Worm (Caenorhabditis elegans) whole organism, young adult: ENCODE results near the gene bub-3.
A peak's percentile ranks its signal among the peaks of the same experiment; 100 is the strongest.

Experiments used
- B0019.2 ChIP-seq: fragments of 200-800 bp; sonication (Bioruptor generic); conservative IDR thresholded peaks from 2 replicates; pipeline ENCODE4 v1.3.6; 2022; ENCODE audit warnings: missing genetic modification reagents, missing genetic modification characterization, missing compliant biosample characterization
- D2030.7 ChIP-seq: fragments of 200-800 bp; sonication (Bioruptor generic); IDR thresholded peaks from 2 replicates; pipeline ENCODE4 v1.3.6; 2022; ENCODE audit warnings: missing genetic modification reagents, missing genetic modification characterization, missing compliant biosample characterization
- F22D6.2 ChIP-seq: sonication (generic microtip); optimal IDR thresholded peaks from 2 replicates; lab custom pipeline; 2016; ENCODE audit warnings: mild to moderate bottlenecking, missing genetic modification characterization, missing compliant biosample characterization
- F23B12.7 ChIP-seq: sonication (generic microtip); optimal IDR thresholded peaks from 2 replicates; lab custom pipeline; 2017; ENCODE audit warnings: missing genetic modification characterization, mild to moderate bottlenecking, missing compliant biosample characterization, antibody characterized with exemption, moderate library complexity; ENCODE audit not compliant: insufficient read depth
- F33H1.4 ChIP-seq: fragments of 200-800 bp; sonication (Bioruptor generic); IDR thresholded peaks from 2 replicates; pipeline ENCODE4 v1.3.6; 2022; ENCODE audit warnings: missing genetic modification reagents, missing genetic modification characterization, missing compliant biosample characterization
- F37B4.10 ChIP-seq: fragments of 200-800 bp; sonication (Bioruptor generic); IDR thresholded peaks from 2 replicates; pipeline ENCODE4 v1.3.6; 2022; ENCODE audit warnings: missing genetic modification characterization, missing compliant biosample characterization
- F39B2.1 ChIP-seq: fragments of 200-800 bp; sonication (Bioruptor generic); IDR thresholded peaks from 2 replicates; pipeline ENCODE4 v1.3.6; 2022; ENCODE audit warnings: missing genetic modification reagents, missing genetic modification characterization, missing compliant biosample characterization
- F52B5.7 ChIP-seq: sonication (generic microtip); optimal IDR thresholded peaks from 2 replicates; lab custom pipeline; 2016; ENCODE audit warnings: mild to moderate bottlenecking, missing genetic modification characterization, missing compliant biosample characterization
- F57A8.1 ChIP-seq: fragments of 200-800 bp; sonication (Bioruptor generic); optimal IDR thresholded peaks from 2 replicates; lab custom pipeline; 2018; ENCODE audit warnings: mild to moderate bottlenecking, missing genetic modification characterization, moderate library complexity, missing compliant biosample characterization
- T07F8.4 ChIP-seq: sonication (generic microtip); optimal IDR thresholded peaks from 2 replicates; lab custom pipeline; 2016; ENCODE audit warnings: mild to moderate bottlenecking, missing genetic modification characterization, moderate library complexity, missing compliant biosample characterization
- Y53F4B.3 ChIP-seq: fragments of 200-800 bp; sonication (Bioruptor generic); IDR thresholded peaks from 2 replicates; pipeline ENCODE4 v1.3.6; 2022; ENCODE audit warnings: missing genetic modification reagents, missing genetic modification characterization, missing compliant biosample characterization
- ZK185.1 ChIP-seq: sonication (generic microtip); optimal IDR thresholded peaks from 2 replicates; lab custom pipeline; 2016; ENCODE audit warnings: mild to moderate bottlenecking, missing genetic modification characterization, missing compliant biosample characterization; ENCODE audit not compliant: poor library complexity, severe bottlenecking
- ama-1 ChIP-seq, 3 experiments: fragments of 150-350 bp in 1 of 3; sonication (generic microtip) in 2 of 3; optimal IDR thresholded peaks; 2 replicates each; lab custom pipeline; 2014 to 2018; ENCODE audit warnings: missing biosample characterization in 2 of 3, missing genetic modification characterization in 2 of 3, missing genetic modification reagents in 2 of 3
- aptf-2 ChIP-seq: fragments of 200-800 bp; sonication (Bioruptor generic); conservative IDR thresholded peaks from 2 replicates; pipeline ENCODE4 v1.3.6; 2022; ENCODE audit warnings: missing genetic modification reagents, missing genetic modification characterization, missing compliant biosample characterization
- aptf-3 ChIP-seq: fragments of 200-800 bp; sonication (Bioruptor generic); IDR thresholded peaks from 2 replicates; pipeline ENCODE4 v1.3.6; 2022; ENCODE audit warnings: missing genetic modification characterization, missing compliant biosample characterization
- atf-7 ChIP-seq: sonication (generic microtip); optimal IDR thresholded peaks from 2 replicates; lab custom pipeline; 2017; ENCODE audit warnings: mild to moderate bottlenecking, missing genetic modification characterization, missing compliant biosample characterization
- attf-3 ChIP-seq: fragments of 200-800 bp; sonication (Bioruptor generic); conservative IDR thresholded peaks from 2 replicates; pipeline ENCODE4 v1.3.6; 2022; ENCODE audit warnings: missing genetic modification reagents, missing genetic modification characterization, missing compliant biosample characterization
- attf-5 ChIP-seq: fragments of 200-800 bp; sonication (Bioruptor generic); optimal IDR thresholded peaks from 2 replicates; lab custom pipeline; 2018; ENCODE audit warnings: mild to moderate bottlenecking, missing genetic modification characterization, missing compliant biosample characterization
- attf-6 ChIP-seq: fragments of 200-800 bp; sonication (Bioruptor generic); IDR thresholded peaks from 2 replicates; pipeline ENCODE4 v1.3.6; 2022; ENCODE audit warnings: missing genetic modification reagents, missing genetic modification characterization, missing compliant biosample characterization
- ccch-3 ChIP-seq: fragments of 200-800 bp; sonication (Bioruptor generic); optimal IDR thresholded peaks from 2 replicates; lab custom pipeline; 2018; ENCODE audit warnings: mild to moderate bottlenecking, missing genetic modification characterization, missing compliant biosample characterization
- cebp-2 ChIP-seq: fragments of 200-800 bp; sonication (Bioruptor generic); IDR thresholded peaks from 2 replicates; pipeline ENCODE4 v1.3.6; 2022; ENCODE audit warnings: missing genetic modification characterization, missing compliant biosample characterization
- ceh-100 ChIP-seq: fragments of 200-800 bp; sonication (Bioruptor generic); IDR thresholded peaks from 2 replicates; pipeline ENCODE4 v1.3.6; 2022; ENCODE audit warnings: missing genetic modification reagents, missing genetic modification characterization, missing compliant biosample characterization
- dox-1 ChIP-seq: fragments of 200-800 bp; sonication (Bioruptor generic); IDR thresholded peaks from 2 replicates; pipeline ENCODE4 v1.3.6; 2022; ENCODE audit warnings: missing genetic modification reagents, missing genetic modification characterization, missing compliant biosample characterization
- ets-4 ChIP-seq: fragments of 200-800 bp; sonication (Bioruptor generic); optimal IDR thresholded peaks from 2 replicates; lab custom pipeline; 2018; ENCODE audit warnings: mild to moderate bottlenecking, missing genetic modification characterization, missing compliant biosample characterization
- him-1 ChIP-seq: sonication (generic microtip); optimal IDR thresholded peaks from 2 replicates; lab custom pipeline; 2016; ENCODE audit warnings: missing genotype, missing genetic modification reagents, missing genetic modification characterization, missing compliant biosample characterization
- hlh-12 ChIP-seq: sonication (generic microtip); optimal IDR thresholded peaks from 2 replicates; lab custom pipeline; 2016; ENCODE audit warnings: missing genetic modification characterization, missing compliant biosample characterization
- hmg-20 ChIP-seq: fragments of 200-800 bp; sonication (Bioruptor generic); IDR thresholded peaks from 2 replicates; pipeline ENCODE4 v1.3.6; 2022; ENCODE audit warnings: missing genetic modification reagents, missing genetic modification characterization, missing compliant biosample characterization
- hsf-1 ChIP-seq: fragments of 200-800 bp; sonication (Bioruptor generic); IDR thresholded peaks from 2 replicates; pipeline ENCODE4 v1.3.6; 2022; ENCODE audit warnings: missing genetic modification reagents, missing genetic modification characterization, missing compliant biosample characterization
- lag-1 ChIP-seq: fragments of 200-800 bp; sonication (Bioruptor generic); IDR thresholded peaks from 2 replicates; pipeline ENCODE4 v1.3.6; 2022; ENCODE audit warnings: missing genetic modification reagents, missing genetic modification characterization, missing compliant biosample characterization
- lsl-1 ChIP-seq: fragments of 200-800 bp; sonication (Bioruptor generic); optimal IDR thresholded peaks from 2 replicates; lab custom pipeline; 2018; ENCODE audit warnings: mild to moderate bottlenecking, missing genetic modification characterization, moderate library complexity, missing compliant biosample characterization
- madf-6 ChIP-seq: fragments of 200-800 bp; sonication (Bioruptor generic); IDR thresholded peaks from 2 replicates; pipeline ENCODE4 v1.3.6; 2022; ENCODE audit warnings: missing genetic modification reagents, missing genetic modification characterization, missing compliant biosample characterization
- nfya-2 ChIP-seq: fragments of 200-800 bp; sonication (Bioruptor generic); IDR thresholded peaks from 2 replicates; pipeline ENCODE4 v1.3.6; 2022; ENCODE audit warnings: missing genetic modification reagents, missing genetic modification characterization, missing compliant biosample characterization
- nhr-179 ChIP-seq: sonication (generic microtip); optimal IDR thresholded peaks from 2 replicates; lab custom pipeline; 2016; ENCODE audit warnings: mild to moderate bottlenecking, missing genetic modification characterization, missing compliant biosample characterization
- nhr-27 ChIP-seq: fragments of 200-800 bp; sonication (Bioruptor generic); optimal IDR thresholded peaks from 2 replicates; lab custom pipeline; 2018; ENCODE audit warnings: mild to moderate bottlenecking, missing genetic modification characterization, moderate library complexity, missing compliant biosample characterization
- nhr-80 ChIP-seq: sonication (generic microtip); optimal IDR thresholded peaks from 2 replicates; lab custom pipeline; 2016; ENCODE audit warnings: missing genetic modification characterization, missing compliant biosample characterization
- pbrm-1 ChIP-seq: fragments of 200-800 bp; sonication (Bioruptor generic); IDR thresholded peaks from 2 replicates; pipeline ENCODE4 v1.3.6; 2022; ENCODE audit warnings: missing genetic modification reagents, missing genetic modification characterization, missing compliant biosample characterization
- pha-4 ChIP-seq: fragments of 150-350 bp; sonication (generic microtip); optimal IDR thresholded peaks from 2 replicates; lab custom pipeline; 2014; ENCODE audit warnings: missing biosample characterization, missing genetic modification reagents, missing genetic modification characterization
- sdz-38 ChIP-seq: sonication (generic microtip); optimal IDR thresholded peaks from 2 replicates; lab custom pipeline; 2016; ENCODE audit warnings: missing genotype, missing genetic modification characterization, missing compliant biosample characterization
- snpc-1.3 ChIP-seq: sonication (generic microtip); optimal IDR thresholded peaks from 2 replicates; lab custom pipeline; 2017; ENCODE audit warnings: missing genetic modification characterization, mild to moderate bottlenecking, missing compliant biosample characterization, antibody characterized with exemption, moderate library complexity, missing genotype, missing genetic modification reagents; ENCODE audit not compliant: insufficient read depth
- snpc-3.4 ChIP-seq: sonication (generic microtip); optimal IDR thresholded peaks from 2 replicates; lab custom pipeline; 2017; ENCODE audit warnings: missing genetic modification characterization, mild to moderate bottlenecking, missing compliant biosample characterization, antibody characterized with exemption, moderate library complexity, missing genotype, missing genetic modification reagents
- somi-1 ChIP-seq: fragments of 200-800 bp; sonication (Bioruptor generic); optimal IDR thresholded peaks from 2 replicates; lab custom pipeline; 2018; ENCODE audit warnings: mild to moderate bottlenecking, missing genetic modification characterization, missing compliant biosample characterization
- sptf-2 ChIP-seq: fragments of 200-800 bp; sonication (Bioruptor generic); optimal IDR thresholded peaks from 2 replicates; lab custom pipeline; 2018; ENCODE audit warnings: mild to moderate bottlenecking, missing genetic modification characterization, missing compliant biosample characterization
- ztf-18 ChIP-seq: sonication (generic microtip); optimal IDR thresholded peaks from 2 replicates; lab custom pipeline; 2016; ENCODE audit warnings: missing genotype, mild to moderate bottlenecking, missing genetic modification characterization, missing compliant biosample characterization
- ztf-25 ChIP-seq: fragments of 200-800 bp; sonication (Bioruptor generic); IDR thresholded peaks from 2 replicates; pipeline ENCODE4 v1.3.6; 2022; ENCODE audit warnings: missing genetic modification reagents, missing genetic modification characterization, missing compliant biosample characterization
- ztf-26 ChIP-seq: sonication (generic microtip); optimal IDR thresholded peaks from 2 replicates; lab custom pipeline; 2017; ENCODE audit warnings: missing genetic modification characterization, missing compliant biosample characterization
- ztf-6 ChIP-seq: fragments of 200-800 bp; sonication (Bioruptor generic); IDR thresholded peaks from 2 replicates; pipeline ENCODE4 v1.3.6; 2022; ENCODE audit warnings: missing genetic modification reagents, missing genetic modification characterization, missing compliant biosample characterization

Gene bub-3

ce11 chrII:13717393-13718367 is 8.2 kb upstream of the bub-3 start (continued):
- TF ChIP-seq nhr-179 (tag; lab: Kevin White, UChicago) (no peak), B0019.2 (GFP tag; lab: Robert Waterston, UW) (no peak; the same call in 1 of the 2 replicates), attf-3 (GFP tag; lab: Robert Waterston, UW) (no peak), hmg-20 (no peak), F23B12.7 (tag; lab: Kevin White, UChicago) (no peak), ztf-25 (GFP tag; lab: Robert Waterston, UW) (no peak), aptf-3 (no peak; the same call in 1 of the 2 replicates), F52B5.7 (tag; lab: Kevin White, UChicago) (no peak), ztf-18 (tag; lab: Kevin White, UChicago) (no peak), nhr-27 (tag; lab: Kevin White, UChicago) (no peak), F37B4.10 (no peak), attf-6 (GFP tag; lab: Robert Waterston, UW) (peak; percentile 86), F22D6.2 (tag; lab: Kevin White, UChicago) (no peak), aptf-2 (GFP tag; lab: Robert Waterston, UW) (peak; percentile 80), atf-7 (tag; lab: Kevin White, UChicago) (no peak), F33H1.4 (GFP tag; lab: Robert Waterston, UW) (peak; percentile 48), F39B2.1 (GFP tag; lab: Robert Waterston, UW) (no peak), cebp-2 (GFP tag; lab: Robert Waterston, UW) (no peak), dox-1 (GFP tag; lab: Robert Waterston, UW) (0 out of 2 replicates have a peak, but pooled peaks have one; percentile 39), somi-1 (no peak), him-1 (tag; lab: Kevin White, UChicago) (no peak), nfya-2 (GFP tag; lab: Robert Waterston, UW) (no peak), ztf-6 (GFP tag; lab: Robert Waterston, UW) (no peak), T07F8.4 (tag; lab: Kevin White, UChicago) (no peak), ztf-26 (tag; lab: Kevin White, UChicago) (no peak), F57A8.1 (GFP tag; lab: Kevin White, UChicago) (no peak), pbrm-1 (GFP tag; lab: Robert Waterston, UW) (0 out of 2 replicates have a peak, but pooled peaks have one; percentile 48), snpc-3.4 (tag; lab: Kevin White, UChicago) (peak; percentile 37), ceh-100 (no peak), hsf-1 (peak; percentile 14; the same call in 1 of the 2 replicates), lsl-1 (GFP tag; lab: Kevin White, UChicago) (peak; percentile 60), hlh-12 (tag; lab: Kevin White, UChicago) (no peak), nhr-80 (tag; lab: Kevin White, UChicago) (no peak), snpc-1.3 (tag; lab: Kevin White, UChicago) (no peak), ets-4 (GFP tag; lab: Kevin White, UChicago) (no peak), ccch-3 (GFP tag; lab: Kevin White, UChicago) (no peak), sdz-38 (tag; lab: Kevin White, UChicago) (no peak), pha-4 (tag; lab: Kevin White, UChicago) (no peak), madf-6 (GFP tag; lab: Robert Waterston, UW) (peak; percentile 86), ZK185.1 (tag; lab: Kevin White, UChicago) (no peak), lag-1 (GFP tag; lab: Robert Waterston, UW) (no peak), ama-1 (optimal IDR thresholded peaks at IDR 0.05; lab: Kevin White, UChicago) (no peak), ama-1 (GFP tag; optimal IDR thresholded peaks at IDR 0.05; lab: Kevin White, UChicago) (no peak), sptf-2 (GFP tag; lab: Kevin White, UChicago) (no peak), Y53F4B.3 (GFP tag; lab: Robert Waterston, UW) (no peak), attf-5 (GFP tag; lab: Kevin White, UChicago) (no peak), D2030.7 (GFP tag; lab: Robert Waterston, UW) (peak; percentile 74)
